Worm (Caenorhabditis elegans) whole organism, late embryonic: ENCODE data around the gene bcs-1.

ENCODE experiments used
- C08G9.2 ChIP-seq: sonication (generic microtip); optimal IDR thresholded peaks from 2 replicates; lab custom pipeline; 2016; ENCODE audit warnings: mild to moderate bottlenecking, missing genetic modification characterization, moderate library complexity, missing compliant biosample characterization
- C38D4.7 ChIP-seq: fragments of 200-800 bp; sonication (Bioruptor generic); optimal IDR thresholded peaks from 2 replicates; lab custom pipeline; 2018; ENCODE audit warnings: mild to moderate bottlenecking, missing genetic modification characterization, moderate library complexity, missing compliant biosample characterization
- F13H6.1 ChIP-seq: sonication (generic microtip); optimal IDR thresholded peaks from 2 replicates; lab custom pipeline; 2016; ENCODE audit warnings: missing genetic modification characterization, missing compliant biosample characterization
- K09A11.1 ChIP-seq: sonication (generic microtip); optimal IDR thresholded peaks from 2 replicates; lab custom pipeline; 2017; ENCODE audit warnings: antibody characterized with exemption, mild to moderate bottlenecking, missing genetic modification characterization, missing compliant biosample characterization; ENCODE audit not compliant: insufficient read depth
- T23F11.4 ChIP-seq: fragments of 200-800 bp; sonication (Bioruptor generic); optimal IDR thresholded peaks from 2 replicates; lab custom pipeline; 2018; ENCODE audit warnings: mild to moderate bottlenecking, missing genetic modification characterization, missing compliant biosample characterization
- ceh-18 ChIP-seq: sonication (generic microtip); optimal IDR thresholded peaks from 2 replicates; lab custom pipeline; 2016; ENCODE audit warnings: missing genetic modification characterization, missing compliant biosample characterization
- ceh-19 ChIP-seq: fragments of 200-800 bp; sonication (Bioruptor generic); optimal IDR thresholded peaks from 2 replicates; lab custom pipeline; 2018; ENCODE audit warnings: mild to moderate bottlenecking, missing genetic modification characterization, missing compliant biosample characterization
- ceh-24 ChIP-seq: sonication (generic microtip); optimal IDR thresholded peaks from 2 replicates; lab custom pipeline; 2016; ENCODE audit warnings: mild to moderate bottlenecking, missing genetic modification characterization, missing compliant biosample characterization
- ceh-30 ChIP-seq: fragments of 150-350 bp; optimal IDR thresholded peaks from 2 replicates; lab custom pipeline; 2014; ENCODE audit warnings: missing biosample characterization, missing genetic modification characterization
- ceh-31 ChIP-seq: sonication (generic microtip); optimal IDR thresholded peaks from 2 replicates; lab custom pipeline; 2016; ENCODE audit warnings: missing genetic modification characterization, missing compliant biosample characterization
- dve-1 ChIP-seq: sonication (generic microtip); optimal IDR thresholded peaks from 2 replicates; lab custom pipeline; 2017; ENCODE audit warnings: antibody characterized with exemption, mild to moderate bottlenecking, missing genetic modification characterization, missing compliant biosample characterization
- elt-4 ChIP-seq: sonication (generic microtip); optimal IDR thresholded peaks from 2 replicates; lab custom pipeline; 2016; ENCODE audit warnings: missing genetic modification characterization, missing compliant biosample characterization
- ets-4 ChIP-seq: sonication (generic microtip); optimal IDR thresholded peaks from 2 replicates; lab custom pipeline; 2016; ENCODE audit warnings: missing genetic modification characterization, missing compliant biosample characterization
- eyg-1 ChIP-seq: sonication (generic microtip); optimal IDR thresholded peaks from 2 replicates; lab custom pipeline; 2016; ENCODE audit warnings: missing genotype, missing genetic modification characterization, missing compliant biosample characterization
- fax-1 ChIP-seq: sonication (generic microtip); optimal IDR thresholded peaks from 2 replicates; lab custom pipeline; 2016; ENCODE audit warnings: missing genotype, missing genetic modification characterization, missing compliant biosample characterization
- fkh-10 ChIP-seq: fragments of 150-350 bp; optimal IDR thresholded peaks from 2 replicates; lab custom pipeline; 2014; ENCODE audit warnings: missing biosample characterization, missing genetic modification reagents, missing genetic modification characterization
- fkh-6 ChIP-seq: sonication (generic microtip); optimal IDR thresholded peaks from 2 replicates; lab custom pipeline; 2016; ENCODE audit warnings: missing genetic modification characterization, missing compliant biosample characterization
- hlh-13 ChIP-seq: fragments of 200-800 bp; sonication (Bioruptor generic); optimal IDR thresholded peaks from 2 replicates; lab custom pipeline; 2018; ENCODE audit warnings: mild to moderate bottlenecking, missing genetic modification characterization, missing compliant biosample characterization
- hlh-30 ChIP-seq: sonication (generic microtip); optimal IDR thresholded peaks from 2 replicates; lab custom pipeline; 2017; ENCODE audit warnings: antibody characterized with exemption, missing genetic modification characterization, missing compliant biosample characterization; ENCODE audit not compliant: insufficient read depth
- lim-6 ChIP-seq: sonication (generic microtip); optimal IDR thresholded peaks from 2 replicates; lab custom pipeline; 2016; ENCODE audit warnings: missing genetic modification characterization, missing compliant biosample characterization
- lin-11 ChIP-seq: fragments of 200-800 bp; sonication (Bioruptor generic); optimal IDR thresholded peaks from 2 replicates; lab custom pipeline; 2018; ENCODE audit warnings: mild to moderate bottlenecking, missing genetic modification characterization, missing compliant biosample characterization
- nfya-1 ChIP-seq: sonication (generic microtip); optimal IDR thresholded peaks from 2 replicates; lab custom pipeline; 2017; ENCODE audit warnings: missing genetic modification characterization, mild to moderate bottlenecking, missing compliant biosample characterization, antibody characterized with exemption, moderate library complexity
- nhr-11 ChIP-seq: fragments of 150-350 bp; optimal IDR thresholded peaks from 2 replicates; lab custom pipeline; 2014; ENCODE audit warnings: missing biosample characterization, missing genetic modification characterization
- npax-4 ChIP-seq: sonication (generic microtip); optimal IDR thresholded peaks from 2 replicates; lab custom pipeline; 2016; ENCODE audit warnings: missing genetic modification characterization, missing compliant biosample characterization
- odd-2 ChIP-seq: sonication (generic microtip); optimal IDR thresholded peaks from 2 replicates; lab custom pipeline; 2017; ENCODE audit warnings: antibody characterized with exemption, mild to moderate bottlenecking, missing genetic modification characterization, missing compliant biosample characterization
- pha-2 ChIP-seq: sonication (generic microtip); optimal IDR thresholded peaks from 2 replicates; lab custom pipeline; 2017; ENCODE audit warnings: mild to moderate bottlenecking, missing genetic modification characterization, missing compliant biosample characterization
- pha-4 ChIP-seq: fragments of 150-350 bp; optimal IDR thresholded peaks from 2 replicates; lab custom pipeline; 2018; ENCODE audit warnings: missing biosample characterization, missing genetic modification reagents, missing genetic modification characterization
- rnt-1 ChIP-seq: sonication (generic microtip); optimal IDR thresholded peaks from 2 replicates; lab custom pipeline; 2016; ENCODE audit warnings: missing genetic modification characterization, missing compliant biosample characterization
- sdc-2 ChIP-seq: sonication (generic microtip); optimal IDR thresholded peaks from 2 replicates; lab custom pipeline; 2016; ENCODE audit warnings: missing genotype, missing genetic modification characterization, missing compliant biosample characterization
- sox-4 ChIP-seq: sonication (generic microtip); optimal IDR thresholded peaks from 2 replicates; lab custom pipeline; 2017; ENCODE audit warnings: mild to moderate bottlenecking, missing genetic modification characterization, inconsistent platforms, missing compliant biosample characterization
- tbx-2 ChIP-seq: sonication (generic microtip); optimal IDR thresholded peaks from 2 replicates; lab custom pipeline; 2016; ENCODE audit warnings: missing genetic modification characterization, missing compliant biosample characterization
- tbx-7 ChIP-seq: sonication (generic microtip); optimal IDR thresholded peaks from 2 replicates; lab custom pipeline; 2016; ENCODE audit warnings: missing genotype, missing genetic modification characterization, missing compliant biosample characterization
- ttx-3 ChIP-seq: sonication (generic microtip); optimal IDR thresholded peaks from 2 replicates; lab custom pipeline; 2016; ENCODE audit warnings: missing genetic modification reagents, missing genetic modification characterization, missing compliant biosample characterization
- unc-3 ChIP-seq, 2 experiments: fragments of 200-800 bp in 1 of 2; sonication (Bioruptor generic) in 1 of 2; sonication (generic microtip) in 1 of 2; conservative IDR thresholded peaks in 1 of 2; optimal IDR thresholded peaks in 1 of 2; 2 replicates each; pipeline versions ENCODE4 v1.3.6 to Lab custom; 2016 to 2022; ENCODE audit warnings: missing compliant biosample characterization in 2 of 2, missing genetic modification characterization in 2 of 2, missing genetic modification reagents in 1 of 2
- unc-42 ChIP-seq: sonication (generic microtip); optimal IDR thresholded peaks from 2 replicates; lab custom pipeline; 2016; ENCODE audit warnings: missing genotype, missing genetic modification characterization, missing compliant biosample characterization
- unc-55 ChIP-seq: sonication (generic microtip); optimal IDR thresholded peaks from 2 replicates; lab custom pipeline; 2017; ENCODE audit warnings: missing biosample characterization, missing genetic modification reagents, missing genetic modification characterization
- zip-5 ChIP-seq: sonication (generic microtip); optimal IDR thresholded peaks from 2 replicates; lab custom pipeline; 2016; ENCODE audit warnings: missing genetic modification characterization, missing compliant biosample characterization

The bcs-1 gene

DNA sequence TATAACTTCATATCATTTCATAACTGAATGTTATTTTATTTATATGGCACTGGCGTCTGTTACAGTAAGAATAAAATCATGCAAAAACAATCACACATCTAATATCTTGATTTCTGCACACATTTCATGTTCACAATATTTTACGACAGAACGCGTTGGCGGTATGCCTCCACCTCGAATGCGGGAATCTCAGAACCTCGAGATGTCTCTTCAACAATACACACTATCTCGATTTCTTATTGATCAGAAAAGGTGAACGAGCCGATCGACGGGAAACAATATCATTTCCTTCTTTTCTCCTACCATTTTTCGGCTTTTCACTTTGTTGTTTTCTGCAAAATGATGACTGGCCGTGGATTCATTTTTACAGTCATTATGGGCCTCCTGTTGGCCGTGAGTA lies 36.8 kb downstream of the bcs-1 start, which contains the start of gene F28C6.10:
Gene F28C6.10, plus strand, starts transcription at position 301 of the 400 bp plus-strand sequence.
- no peak for TF ChIP-seq pha-4 (tag; lab: Kevin White, UChicago)
- no peak for TF ChIP-seq nhr-11 (tag; lab: Kevin White, UChicago)
- TF ChIP-seq npax-4, result no peak
- TF ChIP-seq ceh-19 (GFP tag; lab: Kevin White, UChicago), result no peak
- TF ChIP-seq fkh-6 (tag; lab: Kevin White, UChicago), result no peak
- no peak for TF ChIP-seq fkh-10 (GFP tag; lab: Kevin White, UChicago)
- TF ChIP-seq tbx-7, result no peak
- TF ChIP-seq ceh-30 (tag; lab: Kevin White, UChicago), result no peak
- TF ChIP-seq T23F11.4 (GFP tag; lab: Kevin White, UChicago), result no peak
- no peak for TF ChIP-seq lin-11 (tag; lab: Kevin White, UChicago)
- TF ChIP-seq eyg-1, result no peak
- no peak for TF ChIP-seq rnt-1 (tag; lab: Kevin White, UChicago)
- no peak for TF ChIP-seq C08G9.2 (tag; lab: Kevin White, UChicago)
- TF ChIP-seq K09A11.1 (tag; lab: Kevin White, UChicago), result no peak

DNA sequence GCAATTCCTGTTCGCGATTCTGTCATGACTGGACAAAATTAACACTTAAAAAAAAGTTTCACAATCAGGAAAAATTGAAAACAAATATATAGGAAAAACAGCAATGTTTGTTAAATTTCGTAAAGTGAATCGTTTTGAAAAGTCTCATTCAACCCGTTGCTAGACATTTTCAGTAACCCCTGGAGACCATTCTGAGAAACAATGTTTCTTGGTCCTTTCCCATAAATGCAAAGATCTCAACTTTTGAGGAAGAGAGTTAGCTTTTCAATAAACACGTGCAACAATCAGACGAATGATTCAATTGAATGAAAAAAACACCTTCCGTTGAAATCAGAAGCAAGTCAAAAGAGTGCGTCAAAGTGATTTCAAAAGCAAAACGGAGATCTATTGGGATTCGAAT lies 39.2 kb downstream of the bcs-1 start, which contains the start of gene F28C6.9:
Gene F28C6.9, minus strand, starts transcription at position 101 of the 400 bp plus-strand sequence.
- no peak for TF ChIP-seq dve-1 (tag; lab: Kevin White, UChicago)
- TF ChIP-seq odd-2 (tag; lab: Kevin White, UChicago), result no peak
- no peak for TF ChIP-seq fkh-10 (GFP tag; lab: Kevin White, UChicago)
- no peak for TF ChIP-seq sdc-2 (tag; lab: Kevin White, UChicago)
- no peak for TF ChIP-seq ceh-19 (GFP tag; lab: Kevin White, UChicago)
- TF ChIP-seq fax-1 (tag; lab: Kevin White, UChicago), result no peak

- no peak for TF ChIP-seq unc-3 (GFP tag; conservative IDR thresholded peaks at IDR 0.05; lab: Robert Waterston, UW)
- TF ChIP-seq unc-3 (tag; optimal IDR thresholded peaks at IDR 0.05; lab: Kevin White, UChicago), result no peak
- TF ChIP-seq unc-42, result no peak
- no peak for TF ChIP-seq odd-2 (tag; lab: Kevin White, UChicago)
- TF ChIP-seq elt-4 (tag; lab: Kevin White, UChicago), result no peak
- TF ChIP-seq ets-4 (tag; lab: Kevin White, UChicago), result no peak
- no peak for TF ChIP-seq hlh-13 (GFP tag; lab: Kevin White, UChicago)
- TF ChIP-seq lim-6 (tag; lab: Kevin White, UChicago), result no peak
- TF ChIP-seq nhr-11 (tag; lab: Kevin White, UChicago), result no peak
- TF ChIP-seq K09A11.1 (tag; lab: Kevin White, UChicago), result no peak
- TF ChIP-seq C38D4.7, result no peak
Measured at ce11 chrII:8610585-8610984, 39.7 kb downstream of the bcs-1 start.

DNA sequence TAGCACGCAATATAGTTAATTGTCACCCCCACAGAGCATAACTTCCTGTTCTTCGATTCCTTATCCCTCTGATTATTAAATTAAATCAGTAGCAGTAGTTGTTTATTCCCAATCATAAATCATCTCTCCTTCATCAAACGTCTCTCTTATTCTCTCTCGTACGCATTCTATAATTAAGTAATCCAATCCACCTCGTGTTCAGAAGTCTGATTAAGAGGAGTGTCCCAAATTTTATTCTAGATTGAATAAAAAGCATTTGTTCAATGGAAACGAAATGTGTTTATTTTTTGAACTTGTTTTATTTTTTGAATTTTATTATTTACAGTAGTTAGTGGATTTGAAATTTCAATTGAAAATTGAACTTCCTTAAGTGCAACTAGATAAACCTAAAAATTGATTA lies 40.4 kb downstream of the bcs-1 start:
- TF ChIP-seq unc-42 (peak; percentile 53), zip-5 (tag; lab: Kevin White, UChicago) (no peak)

ce11 chrII:8612470-8612869 lies 41.6 kb downstream of the bcs-1 start, which contains the start of gene T22C8.1:
Gene T22C8.1, plus strand, starts transcription at chrII:8612770.
- TF ChIP-seq tbx-2 (tag; lab: Kevin White, UChicago) (no peak), K09A11.1 (tag; lab: Kevin White, UChicago) (no peak), C08G9.2 (tag; lab: Kevin White, UChicago) (no peak), ceh-18 (no peak), nfya-1 (tag; lab: Kevin White, UChicago) (no peak), pha-2 (no peak), ceh-31 (tag; lab: Kevin White, UChicago) (no peak), ceh-24 (tag; lab: Kevin White, UChicago) (no peak), ttx-3 (tag; lab: Kevin White, UChicago) (no peak), hlh-13 (GFP tag; lab: Kevin White, UChicago) (no peak), lim-6 (tag; lab: Kevin White, UChicago) (no peak), ets-4 (tag; lab: Kevin White, UChicago) (no peak), sox-4 (tag; lab: Kevin White, UChicago) (no peak), hlh-30 (tag; lab: Kevin White, UChicago) (no peak), unc-42 (no peak), unc-55 (GFP tag; lab: Kevin White, UChicago) (no peak), F13H6.1 (tag; lab: Kevin White, UChicago) (no peak)
